Worm (Caenorhabditis elegans) whole organism, L3 larva: ENCODE measurements around the gene hum-5.
A peak's percentile ranks its signal among the peaks of the same experiment; 100 is the strongest.

Experiments
- R02D3.7 ChIP-seq: fragments of 150-350 bp; optimal IDR thresholded peaks from 2 replicates; lab custom pipeline; 2014; ENCODE audit warnings: missing biosample characterization, missing genetic modification characterization
- ZK546.5 ChIP-seq: sonication (generic microtip); optimal IDR thresholded peaks from 2 replicates; lab custom pipeline; 2017; ENCODE audit warnings: missing biosample characterization, missing genetic modification characterization
- aly-2 ChIP-seq: fragments of 150-350 bp; optimal IDR thresholded peaks from 2 replicates; lab custom pipeline; 2014; ENCODE audit warnings: missing biosample characterization, missing genetic modification characterization
- ama-1 ChIP-seq: fragments of 150-350 bp; optimal IDR thresholded peaks from 2 replicates; lab custom pipeline; 2018
- ceh-16 ChIP-seq: sonication (generic microtip); optimal IDR thresholded peaks from 2 replicates; lab custom pipeline; 2017; ENCODE audit warnings: missing biosample characterization, missing genetic modification characterization
- ceh-28 ChIP-seq: fragments of 150-350 bp; optimal IDR thresholded peaks from 2 replicates; lab custom pipeline; 2014; ENCODE audit warnings: missing biosample characterization, missing genetic modification reagents, missing genetic modification characterization
- ceh-9 ChIP-seq: sonication (generic microtip); optimal IDR thresholded peaks from 2 replicates; lab custom pipeline; 2018; ENCODE audit warnings: missing biosample characterization, missing genetic modification characterization
- daf-12 ChIP-seq: fragments of 150-350 bp; optimal IDR thresholded peaks from 2 replicates; lab custom pipeline; 2014; ENCODE audit warnings: missing biosample characterization, missing genetic modification reagents, missing genetic modification characterization
- egl-27 ChIP-seq: sonication (generic microtip); optimal IDR thresholded peaks from 4 replicates; lab custom pipeline; 2017; ENCODE audit warnings: missing biosample characterization, missing genetic modification reagents, missing genetic modification characterization
- elt-1 ChIP-seq: fragments of 150-350 bp; optimal IDR thresholded peaks from 2 replicates; lab custom pipeline; 2014; ENCODE audit warnings: missing biosample characterization, missing genetic modification characterization
- elt-2 ChIP-seq: sonication (generic microtip); optimal IDR thresholded peaks from 2 replicates; lab custom pipeline; 2016; ENCODE audit warnings: missing genetic modification reagents, mild to moderate bottlenecking, missing genetic modification characterization, missing compliant biosample characterization
- elt-3 ChIP-seq, 3 experiments: fragments of 150-350 bp in 1 of 3; sonication (generic microtip) in 2 of 3; optimal IDR thresholded peaks; 2 replicates in 2 of 3; 4 replicates in 1 of 3; lab custom pipeline; 2014 to 2017; ENCODE audit warnings: missing biosample characterization in 3 of 3, missing genetic modification characterization in 3 of 3
- eor-1 ChIP-seq, 2 experiments: fragments of 150-350 bp; optimal IDR thresholded peaks; 2 replicates each; lab custom pipeline; 2014 to 2018; ENCODE audit warnings: missing biosample characterization in 2 of 2, missing genetic modification characterization in 2 of 2
- fkh-10 ChIP-seq: sonication (generic microtip); optimal IDR thresholded peaks from 2 replicates; lab custom pipeline; 2017; ENCODE audit warnings: missing biosample characterization, missing genetic modification reagents, missing genetic modification characterization
- fkh-2 ChIP-seq: fragments of 150-350 bp; optimal IDR thresholded peaks from 2 replicates; lab custom pipeline; 2014; ENCODE audit warnings: missing biosample characterization, missing genetic modification reagents, missing genetic modification characterization
- fos-1 ChIP-seq: fragments of 150-350 bp; optimal IDR thresholded peaks from 2 replicates; lab custom pipeline; 2014; ENCODE audit warnings: missing biosample characterization, missing genetic modification characterization
- hmg-11 ChIP-seq: sonication (generic microtip); optimal IDR thresholded peaks from 2 replicates; lab custom pipeline; 2016; ENCODE audit warnings: missing genetic modification characterization, missing compliant biosample characterization
- jun-1 ChIP-seq: fragments of 150-350 bp; optimal IDR thresholded peaks from 2 replicates; lab custom pipeline; 2014; ENCODE audit warnings: missing biosample characterization, missing genetic modification reagents, missing genetic modification characterization
- lin-15B ChIP-seq: fragments of 150-350 bp; optimal IDR thresholded peaks from 2 replicates; lab custom pipeline; 2014; ENCODE audit warnings: missing biosample characterization, missing genetic modification characterization
- lin-39 ChIP-seq: fragments of 150-350 bp; optimal IDR thresholded peaks from 2 replicates; lab custom pipeline; 2018; ENCODE audit warnings: missing biosample characterization, missing genetic modification reagents, missing genetic modification characterization
- lsy-12 ChIP-seq: sonication (generic microtip); optimal IDR thresholded peaks from 2 replicates; lab custom pipeline; 2016; ENCODE audit warnings: mild to moderate bottlenecking, missing genetic modification characterization, missing compliant biosample characterization
- mdl-1 ChIP-seq: fragments of 150-350 bp; optimal IDR thresholded peaks from 2 replicates; lab custom pipeline; 2014; ENCODE audit warnings: missing biosample characterization, missing genetic modification characterization
- mml-1 ChIP-seq: fragments of 150-350 bp; sonication (generic microtip); optimal IDR thresholded peaks from 3 replicates; lab custom pipeline; 2014; ENCODE audit warnings: missing biosample characterization, missing genetic modification characterization
- nfya-1 ChIP-seq: sonication (generic microtip); optimal IDR thresholded peaks from 2 replicates; lab custom pipeline; 2017; ENCODE audit warnings: missing genetic modification characterization, mild to moderate bottlenecking, missing compliant biosample characterization, antibody characterized with exemption, moderate library complexity; ENCODE audit not compliant: insufficient read depth
- nhr-11 ChIP-seq: fragments of 150-350 bp; optimal IDR thresholded peaks from 2 replicates; lab custom pipeline; 2014; ENCODE audit warnings: missing biosample characterization, missing genetic modification characterization
- nhr-12 ChIP-seq: fragments of 150-350 bp; optimal IDR thresholded peaks from 2 replicates; lab custom pipeline; 2014; ENCODE audit warnings: missing biosample characterization, missing genetic modification characterization
- nhr-23 ChIP-seq: fragments of 150-350 bp; optimal IDR thresholded peaks from 2 replicates; lab custom pipeline; 2014; ENCODE audit warnings: missing biosample characterization, missing genetic modification reagents, missing genetic modification characterization
- nhr-237 ChIP-seq: fragments of 150-350 bp; optimal IDR thresholded peaks from 2 replicates; lab custom pipeline; 2014; ENCODE audit warnings: missing biosample characterization, missing genetic modification characterization
- nhr-25 ChIP-seq: sonication (generic microtip); optimal IDR thresholded peaks from 2 replicates; lab custom pipeline; 2017; ENCODE audit warnings: missing biosample characterization, missing genetic modification characterization
- nhr-28 ChIP-seq: fragments of 150-350 bp; optimal IDR thresholded peaks from 2 replicates; lab custom pipeline; 2014; ENCODE audit warnings: missing biosample characterization, missing genetic modification characterization
- nhr-43 ChIP-seq: sonication (generic microtip); optimal IDR thresholded peaks from 2 replicates; lab custom pipeline; 2016; ENCODE audit warnings: mild to moderate bottlenecking, missing genetic modification characterization, missing compliant biosample characterization; ENCODE audit not compliant: poor library complexity, severe bottlenecking
- nhr-67 ChIP-seq: fragments of 150-350 bp; optimal IDR thresholded peaks from 2 replicates; lab custom pipeline; 2014; ENCODE audit warnings: missing biosample characterization, missing genetic modification characterization
- nhr-76 ChIP-seq: fragments of 150-350 bp; sonication (generic microtip); optimal IDR thresholded peaks from 5 replicates; lab custom pipeline; 2014; ENCODE audit warnings: missing biosample characterization, missing genetic modification characterization
- nhr-77 ChIP-seq: fragments of 150-350 bp; optimal IDR thresholded peaks from 2 replicates; lab custom pipeline; 2014; ENCODE audit warnings: missing biosample characterization, missing genetic modification characterization
- pha-4 ChIP-seq: fragments of 150-350 bp; optimal IDR thresholded peaks from 2 replicates; lab custom pipeline; 2014; ENCODE audit warnings: missing biosample characterization, missing genetic modification reagents, missing genetic modification characterization
- pqm-1 ChIP-seq: fragments of 150-350 bp; optimal IDR thresholded peaks from 2 replicates; lab custom pipeline; 2017; ENCODE audit warnings: missing biosample characterization, missing genetic modification characterization, inconsistent platforms
- sea-2 ChIP-seq: fragments of 150-350 bp; sonication (generic microtip); optimal IDR thresholded peaks from 4 replicates; lab custom pipeline; 2014; ENCODE audit warnings: missing biosample characterization, missing genetic modification reagents, missing genetic modification characterization
- skn-1 ChIP-seq: fragments of 150-350 bp; optimal IDR thresholded peaks from 2 replicates; lab custom pipeline; 2014; ENCODE audit warnings: missing biosample characterization, missing genetic modification characterization
- snpc-4 ChIP-seq: fragments of 150-350 bp; optimal IDR thresholded peaks from 2 replicates; lab custom pipeline; 2014; ENCODE audit warnings: missing biosample characterization, missing genetic modification characterization
- tbx-2 ChIP-seq: sonication (generic microtip); optimal IDR thresholded peaks from 2 replicates; lab custom pipeline; 2016; ENCODE audit warnings: mild to moderate bottlenecking, missing genetic modification characterization, missing compliant biosample characterization
- unc-39 ChIP-seq: sonication (generic microtip); optimal IDR thresholded peaks from 4 replicates; lab custom pipeline; 2017; ENCODE audit warnings: missing biosample characterization, missing genetic modification characterization
- unc-62 ChIP-seq: fragments of 150-350 bp; sonication (generic microtip); optimal IDR thresholded peaks from 4 replicates; lab custom pipeline; 2014; ENCODE audit warnings: missing biosample characterization, missing genetic modification reagents, missing genetic modification characterization
- zag-1 ChIP-seq: fragments of 150-350 bp; optimal IDR thresholded peaks from 2 replicates; lab custom pipeline; 2014; ENCODE audit warnings: missing biosample characterization, missing genetic modification characterization
- ztf-11 ChIP-seq: fragments of 150-350 bp; optimal IDR thresholded peaks from 2 replicates; lab custom pipeline; 2014; ENCODE audit warnings: missing biosample characterization, missing genetic modification characterization
- ztf-4 ChIP-seq: fragments of 150-350 bp; optimal IDR thresholded peaks from 2 replicates; lab custom pipeline; 2014; ENCODE audit warnings: missing biosample characterization, missing genetic modification characterization

Gene hum-5

DNA sequence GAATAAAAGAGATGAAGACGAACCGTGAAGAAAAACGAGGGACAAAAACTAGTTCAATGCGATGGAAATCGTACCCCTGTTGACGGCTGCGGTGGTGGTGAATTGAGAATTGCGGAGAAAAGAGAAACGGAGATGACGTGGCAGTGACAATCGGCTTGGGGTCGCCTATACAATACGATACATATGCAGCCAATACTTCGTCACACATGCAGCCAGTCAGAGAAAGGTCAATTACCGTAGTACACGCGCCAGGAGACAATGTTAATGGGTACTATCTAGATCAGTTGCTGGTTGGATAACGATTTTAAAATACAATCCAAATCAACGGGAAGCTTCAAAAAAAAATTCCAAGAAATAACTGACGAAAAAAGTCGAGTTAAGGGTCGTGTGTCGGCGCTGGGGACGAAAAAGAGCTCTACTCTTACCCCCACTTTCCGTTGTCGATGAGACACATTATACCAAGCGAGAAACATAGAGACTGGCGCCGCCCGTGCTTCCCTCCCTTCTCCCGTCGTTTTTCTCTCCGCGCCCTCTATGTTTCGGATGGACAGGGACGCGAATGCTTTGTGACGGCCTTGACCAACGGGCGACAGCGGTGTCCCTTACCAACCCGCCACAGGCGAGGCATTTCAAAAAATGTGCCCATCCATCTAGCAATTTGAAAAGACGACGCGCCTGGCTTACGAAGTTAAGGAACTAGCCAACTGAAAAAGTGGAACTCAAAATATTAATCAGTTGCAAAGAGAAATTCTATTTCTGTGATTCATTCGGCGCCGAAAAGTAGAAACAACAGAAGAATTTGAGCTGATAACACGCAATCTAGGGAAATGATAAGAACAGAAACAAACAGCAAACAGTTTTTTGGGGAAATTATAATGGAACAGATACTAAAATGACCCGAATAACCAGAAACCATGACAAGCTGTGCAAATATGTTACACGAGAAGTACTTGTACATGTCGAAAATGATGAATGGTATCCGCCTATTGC lies 17.8 kb downstream of the hum-5 start:
- TF ChIP-seq nhr-25 (tag; lab: Kevin White, UChicago) (peak; percentile 31), pqm-1 (tag; lab: Kevin White, UChicago) (peak; percentile 57), nfya-1 (tag; lab: Kevin White, UChicago) (peak; percentile 63), snpc-4 (tag; lab: Kevin White, UChicago) (peak; percentile 42), pha-4 (tag; lab: Kevin White, UChicago) (peak; percentile 17), lin-39 (tag; lab: Kevin White, UChicago) (peak; percentile 81), elt-2 (tag; lab: Kevin White, UChicago) (peak; percentile 80), mml-1 (tag; lab: Kevin White, UChicago) (no peak), nhr-43 (tag; lab: Kevin White, UChicago) (no peak), nhr-67 (tag; lab: Kevin White, UChicago) (no peak), zag-1 (tag; lab: Kevin White, UChicago) (no peak), nhr-23 (tag; lab: Kevin White, UChicago) (peak; percentile 6), ceh-28 (tag; lab: Kevin White, UChicago) (no peak), lsy-12 (tag; lab: Kevin White, UChicago) (no peak)

- TF ChIP-seq fos-1 (tag; lab: Kevin White, UChicago) (no peak), elt-1 (tag; lab: Kevin White, UChicago) (no peak), nhr-28 (no peak), nhr-77 (no peak), R02D3.7 (tag; lab: Kevin White, UChicago) (peak; percentile 25), lsy-12 (tag; lab: Kevin White, UChicago) (no peak), daf-12 (tag; lab: Kevin White, UChicago) (no peak), nhr-237 (tag; lab: Kevin White, UChicago) (no peak), eor-1 (tag; optimal IDR thresholded peaks at IDR 0.05; lab: Kevin White, UChicago) (no peak), ama-1 (lab: Kevin White, UChicago) (peak; percentile 70), nhr-43 (tag; lab: Kevin White, UChicago) (no peak), tbx-2 (tag; lab: Kevin White, UChicago) (peak; percentile 2), aly-2 (no peak), unc-62 (GFP tag; lab: Kevin White, UChicago) (peak; percentile 7), nhr-12 (tag; lab: Kevin White, UChicago) (no peak), unc-39 (tag; lab: Kevin White, UChicago) (no peak), nhr-11 (tag; lab: Kevin White, UChicago) (peak; percentile 66), lin-39 (tag; lab: Kevin White, UChicago) (peak; percentile 94), nhr-76 (tag; lab: Kevin White, UChicago) (no peak), elt-3 (tag; optimal IDR thresholded peaks at IDR 0.05; lab: Kevin White, UChicago) (peak in 1 of 3 experiments; percentile 59), mml-1 (tag; lab: Kevin White, UChicago) (no peak), snpc-4 (tag; lab: Kevin White, UChicago) (peak; percentile 49), ztf-11 (tag; lab: Kevin White, UChicago) (no peak), pqm-1 (tag; lab: Kevin White, UChicago) (no peak), fkh-10 (GFP tag; lab: Kevin White, UChicago) (peak; percentile 63), nfya-1 (tag; lab: Kevin White, UChicago) (peak; percentile 85), ceh-9 (tag; lab: Kevin White, UChicago) (no peak), ztf-4 (tag; lab: Kevin White, UChicago) (no peak), fkh-2 (no peak), mdl-1 (tag; lab: Kevin White, UChicago) (no peak), ceh-16 (no peak), nhr-23 (tag; lab: Kevin White, UChicago) (peak; percentile 22), lin-15B (tag; lab: Kevin White, UChicago) (peak; percentile 47), ZK546.5 (tag; lab: Kevin White, UChicago) (no peak), hmg-11 (peak; percentile 67), pha-4 (tag; lab: Kevin White, UChicago) (no peak), egl-27 (tag; lab: Kevin White, UChicago) (no peak), sea-2 (GFP tag; lab: Kevin White, UChicago) (peak; percentile 63), jun-1 (no peak), skn-1 (tag; lab: Kevin White, UChicago) (no peak), zag-1 (tag; lab: Kevin White, UChicago) (no peak), ceh-28 (tag; lab: Kevin White, UChicago) (peak; percentile 68)
These were observed 18.5 kb downstream of the hum-5 start for ce11 chrIII:4018095-4018498.
